Fruit fly (Drosophila melanogaster) whole organism, adult: ENCODE data around the gene CG11696.

Experiments used
- CG11617 ChIP-seq: fragments of 200-800 bp; sonication (Bioruptor generic); optimal IDR thresholded peaks from 2 replicates; lab custom pipeline; 2017; ENCODE audit warnings: mild to moderate bottlenecking, missing biosample characterization, missing genetic modification reagents, missing genetic modification characterization
- CG5204 ChIP-seq: fragments of 200-800 bp; sonication (Bioruptor generic); optimal IDR thresholded peaks from 2 replicates; lab custom pipeline; 2016; ENCODE audit warnings: missing biosample characterization, missing genetic modification characterization
- cnc ChIP-seq, 2 experiments: fragments of >200 bp; optimal IDR thresholded peaks; 2 replicates each; lab custom pipeline; 2017
- toe ChIP-seq: fragments of 200-800 bp; sonication (Bioruptor generic); optimal IDR thresholded peaks from 2 replicates; lab custom pipeline; 2016; ENCODE audit warnings: missing biosample characterization, missing genetic modification characterization

- TF ChIP-seq cnc (optimal IDR thresholded peaks at IDR 0.05; lab: Kevin White, UChicago) (no peak), CG11617 (GFP tag; lab: Kevin White, UChicago) (no peak), CG5204 (GFP tag; lab: Kevin White, UChicago) (no peak), toe (GFP tag; lab: Kevin White, UChicago) (no peak)
These were observed 38.1 kb downstream of the CG11696 start, which contains the start of the genes CG2247 and CG1703 for dm6 chrX:11611645-11612079.
